Fruit fly (Drosophila melanogaster) whole organism, prepupa: Measurements from ENCODE around the gene CG32588.
A peak's percentile ranks its signal among the peaks of the same experiment; 100 is the strongest.

Experiments
- CG10631 ChIP-seq: fragments of 200-800 bp; sonication (Bioruptor generic); optimal IDR thresholded peaks from 2 replicates; lab custom pipeline; 2016; ENCODE audit warnings: missing biosample characterization, missing genetic modification characterization
- CG10669 ChIP-seq: fragments of 200-800 bp; sonication (Bioruptor generic); optimal IDR thresholded peaks from 3 replicates; lab custom pipeline; 2018; ENCODE audit warnings: missing biosample characterization, mild to moderate bottlenecking, missing genetic modification characterization, moderate library complexity
- CG11294 ChIP-seq: fragments of 200-800 bp; sonication (Bioruptor generic); IDR thresholded peaks from 2 replicates; pipeline ENCODE4 v1.3.6; 2022; ENCODE audit warnings: missing biosample characterization, missing genetic modification characterization
- CG11762 ChIP-seq: fragments of 200-800 bp; sonication (Bioruptor generic); optimal IDR thresholded peaks from 3 replicates; lab custom pipeline; 2016; ENCODE audit warnings: missing biosample characterization, missing genetic modification characterization; ENCODE audit not compliant: insufficient read depth
- CG11902 ChIP-seq: fragments of 200-800 bp; sonication (Bioruptor generic); optimal IDR thresholded peaks from 3 replicates; lab custom pipeline; 2016; ENCODE audit warnings: missing biosample characterization, missing genetic modification characterization
- CG15336 ChIP-seq: fragments of 200-800 bp; sonication (Bioruptor generic); IDR thresholded peaks from 2 replicates; pipeline ENCODE4 v1.3.6; 2022; ENCODE audit warnings: missing biosample characterization, missing genetic modification characterization
- CG1621 ChIP-seq: fragments of 200-800 bp; sonication (Bioruptor generic); optimal IDR thresholded peaks from 3 replicates; lab custom pipeline; 2018; ENCODE audit warnings: missing biosample characterization, mild to moderate bottlenecking, missing genetic modification characterization
- CG16779 ChIP-seq: fragments of 200-800 bp; sonication (Bioruptor generic); optimal IDR thresholded peaks from 3 replicates; lab custom pipeline; 2017; ENCODE audit warnings: missing biosample characterization, mild to moderate bottlenecking, missing genetic modification characterization
- CG31627 ChIP-seq: fragments of 200-800 bp; sonication (Bioruptor generic); optimal IDR thresholded peaks from 3 replicates; lab custom pipeline; 2016; ENCODE audit warnings: missing biosample characterization, missing genetic modification characterization
- CG32006 ChIP-seq: fragments of 200-800 bp; sonication (Bioruptor generic); optimal IDR thresholded peaks from 3 replicates; lab custom pipeline; 2017; ENCODE audit warnings: missing biosample characterization, mild to moderate bottlenecking, missing genetic modification characterization
- CG3919 ChIP-seq: fragments of 200-800 bp; sonication (Bioruptor generic); optimal IDR thresholded peaks from 3 replicates; lab custom pipeline; 2016; ENCODE audit warnings: missing biosample characterization, missing genetic modification characterization
- CG4318 ChIP-seq: fragments of 200-800 bp; sonication (Bioruptor generic); optimal IDR thresholded peaks from 3 replicates; lab custom pipeline; 2017; ENCODE audit warnings: missing biosample characterization, mild to moderate bottlenecking, missing genetic modification characterization
- CG6276 ChIP-seq: fragments of 200-800 bp; sonication (Bioruptor generic); optimal IDR thresholded peaks from 2 replicates; lab custom pipeline; 2017; ENCODE audit warnings: missing biosample characterization, mild to moderate bottlenecking, missing genetic modification characterization
- CG7368 ChIP-seq: fragments of 200-800 bp; sonication (Bioruptor generic); optimal IDR thresholded peaks from 3 replicates; lab custom pipeline; 2016; ENCODE audit warnings: missing biosample characterization, missing genetic modification characterization
- CG8119 ChIP-seq: fragments of 200-800 bp; sonication (Bioruptor generic); IDR thresholded peaks from 3 replicates; pipeline ENCODE4 v1.3.6; 2022; ENCODE audit warnings: missing biosample characterization, missing genetic modification characterization
- CG8319 ChIP-seq: fragments of 200-800 bp; sonication (Bioruptor generic); optimal IDR thresholded peaks from 3 replicates; lab custom pipeline; 2016; ENCODE audit warnings: missing biosample characterization, missing genetic modification characterization
- CG8632 ChIP-seq: fragments of 200-800 bp; sonication (Bioruptor generic); optimal IDR thresholded peaks from 3 replicates; lab custom pipeline; 2016; ENCODE audit warnings: missing biosample characterization, missing genetic modification characterization
- Eip78C ChIP-seq: fragments of 200-800 bp; sonication (Bioruptor generic); peaks from one replicate; lab custom pipeline; 2016; ENCODE audit warnings: missing biosample characterization, missing genetic modification characterization
- Eip93F ChIP-seq: fragments of 200-800 bp; sonication (Bioruptor generic); optimal IDR thresholded peaks from 2 replicates; lab custom pipeline; 2016; ENCODE audit warnings: missing biosample characterization, mild to moderate bottlenecking, missing genetic modification characterization
- Ets21C ChIP-seq: fragments of 200-800 bp; sonication (Bioruptor generic); optimal IDR thresholded peaks from 3 replicates; lab custom pipeline; 2016; ENCODE audit warnings: missing biosample characterization, missing genetic modification characterization
- Ets96B ChIP-seq: fragments of 200-800 bp; optimal IDR thresholded peaks from 2 replicates; lab custom pipeline; 2019; ENCODE audit warnings: missing biosample characterization, mild to moderate bottlenecking, missing genetic modification characterization, moderate library complexity
- Gug ChIP-seq: fragments of 200-800 bp; sonication (Bioruptor generic); IDR thresholded peaks from 2 replicates; pipeline ENCODE4 v1.3.6; 2022; ENCODE audit warnings: missing biosample characterization, missing genetic modification characterization
- Hr38 ChIP-seq: sonication (Bioruptor generic); optimal IDR thresholded peaks from 2 replicates; lab custom pipeline; 2016; ENCODE audit warnings: missing biosample characterization, missing genetic modification characterization
- Hr39 ChIP-seq: fragments of 200-800 bp; sonication (Bioruptor generic); optimal IDR thresholded peaks from 2 replicates; lab custom pipeline; 2016; ENCODE audit warnings: missing biosample characterization, missing genetic modification characterization
- Hr4 ChIP-seq: fragments of 200-800 bp; sonication (Bioruptor generic); optimal IDR thresholded peaks from 3 replicates; lab custom pipeline; 2016; ENCODE audit warnings: missing biosample characterization, missing genetic modification characterization
- Lpt ChIP-seq: fragments of 200-800 bp; sonication (Bioruptor generic); optimal IDR thresholded peaks from 3 replicates; lab custom pipeline; 2016; ENCODE audit warnings: missing biosample characterization, missing genetic modification characterization
- Met ChIP-seq: fragments of 200-800 bp; sonication (Bioruptor generic); optimal IDR thresholded peaks from 3 replicates; lab custom pipeline; 2016; ENCODE audit warnings: missing biosample characterization, missing genetic modification characterization
- OdsH ChIP-seq: fragments of 200-800 bp; sonication (Bioruptor generic); optimal IDR thresholded peaks from 3 replicates; lab custom pipeline; 2016; ENCODE audit warnings: missing biosample characterization, missing genetic modification characterization
- Smox ChIP-seq: fragments of 200-800 bp; sonication (Bioruptor generic); optimal IDR thresholded peaks from 3 replicates; lab custom pipeline; 2016; ENCODE audit warnings: missing biosample characterization, missing genetic modification characterization
- Sox14 ChIP-seq: fragments of 200-800 bp; sonication (Bioruptor generic); optimal IDR thresholded peaks from 3 replicates; lab custom pipeline; 2016; ENCODE audit warnings: missing biosample characterization, missing genetic modification characterization
- Sox15 ChIP-seq: fragments of 200-800 bp; sonication (Bioruptor generic); optimal IDR thresholded peaks from 3 replicates; lab custom pipeline; 2016; ENCODE audit warnings: missing biosample characterization, missing genetic modification characterization
- achi ChIP-seq: fragments of 200-800 bp; sonication (Bioruptor generic); optimal IDR thresholded peaks from 3 replicates; lab custom pipeline; 2016; ENCODE audit warnings: missing biosample characterization, missing genetic modification characterization
- acj6 ChIP-seq: fragments of 200-800 bp; sonication (Bioruptor generic); optimal IDR thresholded peaks from 3 replicates; lab custom pipeline; 2016; ENCODE audit warnings: missing biosample characterization, missing genetic modification characterization
- dac ChIP-seq: fragments of 200-800 bp; sonication (Bioruptor generic); optimal IDR thresholded peaks from 2 replicates; lab custom pipeline; 2017; ENCODE audit warnings: missing biosample characterization, mild to moderate bottlenecking, missing genetic modification characterization
- dsx ChIP-seq: fragments of 200-800 bp; optimal IDR thresholded peaks from 3 replicates; lab custom pipeline; 2019; ENCODE audit warnings: missing biosample characterization, mild to moderate bottlenecking, missing genetic modification characterization, moderate library complexity; ENCODE audit not compliant: poor library complexity, severe bottlenecking
- eg ChIP-seq: fragments of 200-800 bp; sonication (Bioruptor generic); IDR thresholded peaks from 3 replicates; pipeline ENCODE4 v1.3.6; 2022; ENCODE audit warnings: missing biosample characterization, missing genetic modification characterization
- esn ChIP-seq: fragments of 200-800 bp; sonication (Bioruptor generic); optimal IDR thresholded peaks from 2 replicates; lab custom pipeline; 2016; ENCODE audit warnings: missing biosample characterization, mild to moderate bottlenecking, missing genetic modification characterization, moderate library complexity
- fd59A ChIP-seq: fragments of 200-800 bp; sonication (Bioruptor generic); optimal IDR thresholded peaks from 2 replicates; lab custom pipeline; 2017; ENCODE audit warnings: missing biosample characterization, mild to moderate bottlenecking, missing genetic modification characterization, missing genetic modification reagents
- fd85E ChIP-seq: fragments of 200-800 bp; sonication (Bioruptor generic); optimal IDR thresholded peaks from 3 replicates; lab custom pipeline; 2016; ENCODE audit warnings: missing biosample characterization, missing genetic modification characterization
- lz ChIP-seq: fragments of 200-800 bp; sonication (Bioruptor generic); optimal IDR thresholded peaks from 3 replicates; lab custom pipeline; 2016; ENCODE audit warnings: missing biosample characterization, missing genetic modification characterization
- pdm3 ChIP-seq: fragments of 200-800 bp; sonication (Bioruptor generic); optimal IDR thresholded peaks from 3 replicates; lab custom pipeline; 2016; ENCODE audit warnings: missing biosample characterization, missing genetic modification characterization
- salr ChIP-seq, 2 experiments: fragments of 200-800 bp; sonication (Bioruptor generic); optimal IDR thresholded peaks; 3 replicates each; lab custom pipeline; 2016 to 2018; ENCODE audit warnings: missing biosample characterization in 2 of 2, missing genetic modification characterization in 2 of 2, mild to moderate bottlenecking in 1 of 2
- ss ChIP-seq, 2 experiments: fragments of 200-800 bp; sonication (Bioruptor generic); optimal IDR thresholded peaks; 2 replicates in 1 of 2; 3 replicates in 1 of 2; lab custom pipeline; 2017 to 2018; ENCODE audit warnings: mild to moderate bottlenecking in 2 of 2, missing biosample characterization in 2 of 2, missing genetic modification characterization in 2 of 2, moderate library complexity in 1 of 2
- topi ChIP-seq: fragments of 200-800 bp; sonication (Bioruptor generic); optimal IDR thresholded peaks from 3 replicates; lab custom pipeline; 2016; ENCODE audit warnings: missing biosample characterization, missing genetic modification characterization

The CG32588 gene

DNA sequence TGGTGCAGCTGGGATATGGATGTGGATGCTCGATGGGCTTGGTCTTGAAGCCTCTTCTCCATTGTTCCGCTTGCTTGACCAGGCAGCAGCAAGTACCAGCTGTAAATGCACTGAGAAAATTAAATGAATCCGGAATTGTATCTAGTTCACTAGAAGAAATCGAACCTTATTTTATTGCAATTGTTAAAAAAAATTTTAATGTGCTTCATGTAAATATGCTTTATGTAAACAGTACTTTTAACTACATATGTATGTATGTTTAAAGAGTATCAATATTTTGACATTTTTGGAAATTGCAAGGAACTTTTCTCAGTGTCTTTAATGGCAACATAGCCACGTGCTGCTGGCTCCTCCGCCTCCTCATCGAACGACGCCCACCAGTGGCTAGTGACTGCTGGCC is 41.6 kb downstream of the CG32588 start:
- TF ChIP-seq Gug (GFP tag; lab: Robert Waterston, UW) (no peak), achi (GFP tag; lab: Kevin White, UChicago) (peak; percentile 6), Ets96B (tag; lab: Kevin White, UChicago) (no peak), CG1621 (tag; lab: Kevin White, UChicago) (no peak), CG3919 (GFP tag; lab: Kevin White, UChicago) (no peak), Ets21C (GFP tag; lab: Kevin White, UChicago) (no peak), Met (GFP tag; lab: Kevin White, UChicago) (no peak), CG11762 (GFP tag; lab: Kevin White, UChicago) (no peak), fd59A (GFP tag; lab: Kevin White, UChicago) (no peak), Smox (GFP tag; lab: Kevin White, UChicago) (no peak), CG10669 (no peak), esn (no peak), Lpt (no peak), Eip93F (GFP tag; lab: Kevin White, UChicago) (no peak), CG16779 (tag; lab: Kevin White, UChicago) (no peak), CG8632 (GFP tag; lab: Kevin White, UChicago) (no peak), acj6 (GFP tag; lab: Kevin White, UChicago) (no peak), OdsH (GFP tag; lab: Kevin White, UChicago) (peak; percentile 15), dac (GFP tag; lab: Kevin White, UChicago) (no peak), ss (GFP tag; optimal IDR thresholded peaks at IDR 0.05; lab: Kevin White, UChicago) (no peak), CG8119 (GFP tag; lab: Robert Waterston, UW) (peak; percentile 54; the same call in 2 of the 3 replicates), topi (GFP tag; lab: Kevin White, UChicago) (no peak), CG11294 (GFP tag; lab: Robert Waterston, UW) (no peak), Eip78C (peak; percentile 38), CG32006 (GFP tag; lab: Kevin White, UChicago) (peak; percentile 59), Hr39 (no peak), Hr4 (GFP tag; lab: Kevin White, UChicago) (peak; percentile 24), lz (GFP tag; lab: Kevin White, UChicago) (no peak), pdm3 (GFP tag; lab: Kevin White, UChicago) (no peak), CG6276 (GFP tag; lab: Kevin White, UChicago) (peak; percentile 54), CG7368 (GFP tag; lab: Kevin White, UChicago) (no peak), salr (GFP tag; optimal IDR thresholded peaks at IDR 0.05; lab: Kevin White, UChicago) (no peak), Sox14 (GFP tag; lab: Kevin White, UChicago) (no peak), fd85E (no peak), dsx (GFP tag; lab: Kevin White, UChicago) (no peak), CG4318 (GFP tag; lab: Kevin White, UChicago) (peak; percentile 13), CG15336 (peak; percentile 68), Hr38 (GFP tag; lab: Kevin White, UChicago) (no peak), Sox15 (GFP tag; lab: Kevin White, UChicago) (no peak), eg (GFP tag; lab: Robert Waterston, UW) (peak; percentile 43; the same call in 1 of the 3 replicates), CG31627 (GFP tag; lab: Kevin White, UChicago) (no peak), CG11902 (GFP tag; lab: Kevin White, UChicago) (no peak), CG10631 (GFP tag; lab: Kevin White, UChicago) (no peak), CG8319 (GFP tag; lab: Kevin White, UChicago) (no peak)
